Worm (Caenorhabditis elegans): ENCODE measurements around the gene prp-18.
A peak's percentile ranks its signal among the peaks of the same experiment; 100 is the strongest.

Gene prp-18

DNA sequence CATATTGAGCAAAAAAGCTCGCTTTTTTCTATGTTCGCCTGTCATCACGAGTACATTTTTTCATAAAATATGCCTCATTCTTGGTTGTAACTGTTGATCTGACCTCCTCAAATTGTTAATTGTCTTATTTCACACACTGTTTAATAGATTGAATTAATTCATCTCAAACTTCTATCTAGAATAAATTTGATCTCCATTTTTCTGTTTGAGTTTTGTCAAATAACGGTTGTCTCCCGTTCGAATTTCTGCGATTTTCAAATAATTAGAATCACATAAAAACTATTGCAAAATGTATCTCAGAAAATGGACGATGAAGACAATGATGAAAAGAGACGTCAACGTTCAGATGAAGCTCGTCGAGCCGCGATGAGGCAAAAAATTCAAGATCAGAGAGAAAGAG is 22.3 kb downstream of the prp-18 start, which contains the start of gene K07F5.14:
K07F5.14 (plus strand) TSS at position 301 of the 400 bp plus-strand sequence.
- no peak for TF ChIP-seq eor-1 (tag; optimal IDR thresholded peaks at IDR 0.05)
- TF ChIP-seq aly-2 (tag; optimal IDR thresholded peaks at IDR 0.05): no peak
- TF ChIP-seq ZK546.5 (tag; optimal IDR thresholded peaks at IDR 0.05): no peak
- TF ChIP-seq daf-12 (tag; optimal IDR thresholded peaks at IDR 0.05): no peak
- no peak for TF ChIP-seq ceh-9 (tag; optimal IDR thresholded peaks at IDR 0.05)
- TF ChIP-seq tbx-2 (tag; optimal IDR thresholded peaks at IDR 0.05): no peak
- TF ChIP-seq nfya-1 (tag; optimal IDR thresholded peaks at IDR 0.05; ENCODE audit: insufficient read depth): no peak
- TF ChIP-seq ama-1 (optimal IDR thresholded peaks at IDR 0.05): no peak
- TF ChIP-seq elt-1 (tag; optimal IDR thresholded peaks at IDR 0.05): no peak
- no peak for TF ChIP-seq ceh-16 (tag; optimal IDR thresholded peaks at IDR 0.05)
- no peak for TF ChIP-seq nhr-25 (tag; optimal IDR thresholded peaks at IDR 0.05)
- no peak for TF ChIP-seq nhr-28 (tag; optimal IDR thresholded peaks at IDR 0.05)
- no peak for TF ChIP-seq unc-39 (tag; optimal IDR thresholded peaks at IDR 0.05)
- TF ChIP-seq nhr-12 (tag; optimal IDR thresholded peaks at IDR 0.05): no peak
- TF ChIP-seq pha-4 (tag; optimal IDR thresholded peaks at IDR 0.05): no peak
- no peak for TF ChIP-seq nhr-23 (tag; optimal IDR thresholded peaks at IDR 0.05)
- no peak for TF ChIP-seq lin-39 (tag; optimal IDR thresholded peaks at IDR 0.05)
- TF ChIP-seq mml-1 (tag; optimal IDR thresholded peaks at IDR 0.05): no peak

DNA sequence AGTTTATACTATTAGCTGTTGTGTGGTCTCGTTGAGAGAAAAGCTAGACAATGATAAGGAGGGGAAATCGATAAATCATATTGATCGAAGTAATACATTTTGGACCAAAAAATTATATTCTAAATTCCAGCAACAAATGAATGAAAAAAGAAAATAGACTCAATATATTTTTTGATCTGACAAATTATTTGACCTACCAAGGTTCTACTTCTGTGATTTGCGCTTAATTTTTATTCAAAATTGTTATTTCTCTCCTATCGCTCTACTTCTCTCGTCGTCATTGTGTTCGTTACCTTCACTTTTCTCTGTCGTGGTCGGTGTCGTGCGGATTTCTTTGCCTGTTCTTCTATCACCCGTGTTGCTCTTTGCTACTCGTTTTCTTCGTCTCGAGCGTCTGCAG is 25.2 kb downstream of the prp-18 start:
- TF ChIP-seq nfya-1 (tag; optimal IDR thresholded peaks at IDR 0.05; ENCODE audit: insufficient read depth): no peak
- TF ChIP-seq fkh-10 (GFP tag; optimal IDR thresholded peaks at IDR 0.05): no peak
- no peak for TF ChIP-seq ceh-28 (tag; optimal IDR thresholded peaks at IDR 0.05)
- no peak for TF ChIP-seq nhr-11 (tag; optimal IDR thresholded peaks at IDR 0.05)
- no peak for TF ChIP-seq nhr-28 (tag; optimal IDR thresholded peaks at IDR 0.05)
- TF ChIP-seq fos-1 (tag; optimal IDR thresholded peaks at IDR 0.05): no peak
- no peak for TF ChIP-seq nhr-23 (tag; optimal IDR thresholded peaks at IDR 0.05)
- no peak for TF ChIP-seq ztf-4 (tag; optimal IDR thresholded peaks at IDR 0.05)
- TF ChIP-seq pha-4 (tag; optimal IDR thresholded peaks at IDR 0.05): no peak
- no peak for TF ChIP-seq eor-1 (tag; optimal IDR thresholded peaks at IDR 0.05)
- no peak for TF ChIP-seq aly-2 (tag; optimal IDR thresholded peaks at IDR 0.05)
- TF ChIP-seq nhr-12 (tag; optimal IDR thresholded peaks at IDR 0.05): no peak
- TF ChIP-seq ztf-11 (tag; optimal IDR thresholded peaks at IDR 0.05): no peak
- TF ChIP-seq mml-1 (tag; optimal IDR thresholded peaks at IDR 0.05): no peak
- TF ChIP-seq tbx-2 (tag; optimal IDR thresholded peaks at IDR 0.05): no peak
- TF ChIP-seq unc-39 (tag; optimal IDR thresholded peaks at IDR 0.05): no peak

DNA sequence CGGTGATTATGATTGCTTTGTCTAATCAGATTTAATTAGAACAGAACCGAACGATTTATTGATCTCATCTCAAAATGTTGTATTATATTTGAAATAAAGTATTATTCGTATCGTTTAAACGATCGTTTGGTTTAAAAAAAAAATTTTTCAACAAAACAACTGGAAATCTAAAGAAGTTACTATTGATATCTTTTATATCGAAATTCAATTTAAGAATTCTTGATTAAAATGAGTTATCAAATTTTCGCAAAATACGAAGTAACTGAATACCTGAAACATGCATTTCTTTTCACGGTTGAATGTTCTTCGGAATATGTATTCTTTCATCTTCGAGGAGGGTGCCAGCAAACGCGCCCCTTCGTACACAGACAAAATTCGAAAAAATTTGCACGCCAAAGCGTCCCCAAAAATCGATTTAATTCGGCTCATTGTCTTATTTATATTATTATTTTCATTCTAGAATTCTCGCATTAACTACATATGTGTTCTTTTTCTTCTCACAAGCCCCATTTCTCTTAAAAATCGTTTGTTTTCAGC is 26.2 kb downstream of the prp-18 start, which contains the start of gene npp-1:
npp-1 (plus strand) TSS at position 537 of the 537 bp plus-strand sequence.
- TF ChIP-seq ama-1 (optimal IDR thresholded peaks at IDR 0.05) (no peak), lin-15B (tag; optimal IDR thresholded peaks at IDR 0.05) (peak; percentile 59), nhr-43 (tag; optimal IDR thresholded peaks at IDR 0.05; ENCODE audit: poor library complexity, severe bottlenecking) (no peak), unc-62 (GFP tag; optimal IDR thresholded peaks at IDR 0.05) (no peak), nfya-1 (tag; optimal IDR thresholded peaks at IDR 0.05; ENCODE audit: insufficient read depth) (peak; percentile 50), nhr-76 (tag; optimal IDR thresholded peaks at IDR 0.05) (no peak), nhr-67 (tag; optimal IDR thresholded peaks at IDR 0.05) (no peak), lin-39 (tag; optimal IDR thresholded peaks at IDR 0.05) (no peak), skn-1 (tag; optimal IDR thresholded peaks at IDR 0.05) (no peak), fos-1 (tag; optimal IDR thresholded peaks at IDR 0.05) (no peak), R02D3.7 (tag; optimal IDR thresholded peaks at IDR 0.05) (no peak), nhr-12 (tag; optimal IDR thresholded peaks at IDR 0.05) (no peak), ZK546.5 (tag; optimal IDR thresholded peaks at IDR 0.05) (no peak), nhr-25 (tag; optimal IDR thresholded peaks at IDR 0.05) (peak; percentile 20), elt-3 (tag; optimal IDR thresholded peaks at IDR 0.05) (no peak), fkh-10 (GFP tag; optimal IDR thresholded peaks at IDR 0.05) (no peak), nhr-237 (tag; optimal IDR thresholded peaks at IDR 0.05) (no peak), hmg-11 (tag; optimal IDR thresholded peaks at IDR 0.05) (no peak), egl-27 (tag; optimal IDR thresholded peaks at IDR 0.05) (no peak), ceh-28 (tag; optimal IDR thresholded peaks at IDR 0.05) (no peak), aly-2 (tag; optimal IDR thresholded peaks at IDR 0.05) (no peak), egl-5 (tag; optimal IDR thresholded peaks at IDR 0.05) (no peak), mdl-1 (tag; optimal IDR thresholded peaks at IDR 0.05) (no peak), lsy-12 (tag; optimal IDR thresholded peaks at IDR 0.05) (no peak), eor-1 (tag; optimal IDR thresholded peaks at IDR 0.05) (no peak), pha-4 (tag; optimal IDR thresholded peaks at IDR 0.05) (peak; percentile 82), ztf-11 (tag; optimal IDR thresholded peaks at IDR 0.05) (no peak), fkh-2 (tag; optimal IDR thresholded peaks at IDR 0.05) (no peak), pqm-1 (tag; optimal IDR thresholded peaks at IDR 0.05) (peak; percentile 0), zag-1 (tag; optimal IDR thresholded peaks at IDR 0.05) (no peak), nhr-23 (tag; optimal IDR thresholded peaks at IDR 0.05) (no peak), elt-2 (tag; optimal IDR thresholded peaks at IDR 0.05) (peak; percentile 20), ztf-4 (tag; optimal IDR thresholded peaks at IDR 0.05) (no peak), mml-1 (tag; optimal IDR thresholded peaks at IDR 0.05) (no peak), nhr-28 (tag; optimal IDR thresholded peaks at IDR 0.05) (no peak)

Data from whole organism, L3 larva.